Worm (Caenorhabditis elegans) whole organism, L4/young adult: Measurements from ENCODE around the gene Y32B12C.1.

Experiments used
- dao-5 ChIP-seq: sonication (generic microtip); optimal IDR thresholded peaks from 2 replicates; lab custom pipeline; 2016; ENCODE audit warnings: missing genotype, missing genetic modification characterization, moderate library complexity, missing compliant biosample characterization
- him-1 ChIP-seq: sonication (generic microtip); optimal IDR thresholded peaks from 2 replicates; lab custom pipeline; 2016; ENCODE audit warnings: missing genotype, missing genetic modification reagents, missing genetic modification characterization, missing compliant biosample characterization

- TF ChIP-seq dao-5 (tag; lab: Kevin White, UChicago) = no peak
- no peak for TF ChIP-seq him-1 (tag; lab: Kevin White, UChicago)
Measured at ce11 chrV:16568056-16568455, 38.4 kb upstream of the Y32B12C.1 start.
